Worm (Caenorhabditis elegans) whole organism, late embryonic: ENCODE measurements around the gene T16G12.12.

ENCODE experiments used
- ceh-19 ChIP-seq: fragments of 200-800 bp; sonication (Bioruptor generic); optimal IDR thresholded peaks from 2 replicates; lab custom pipeline; 2018; ENCODE audit warnings: mild to moderate bottlenecking, missing genetic modification characterization, missing compliant biosample characterization
- dve-1 ChIP-seq: sonication (generic microtip); optimal IDR thresholded peaks from 2 replicates; lab custom pipeline; 2017; ENCODE audit warnings: antibody characterized with exemption, mild to moderate bottlenecking, missing genetic modification characterization, missing compliant biosample characterization
- hlh-30 ChIP-seq: sonication (generic microtip); optimal IDR thresholded peaks from 2 replicates; lab custom pipeline; 2017; ENCODE audit warnings: antibody characterized with exemption, missing genetic modification characterization, missing compliant biosample characterization; ENCODE audit not compliant: insufficient read depth
- madf-2 ChIP-seq: sonication (generic microtip); optimal IDR thresholded peaks from 2 replicates; lab custom pipeline; 2017; ENCODE audit warnings: missing genetic modification characterization, missing compliant biosample characterization
- nhr-232 ChIP-seq: sonication (generic microtip); optimal IDR thresholded peaks from 2 replicates; lab custom pipeline; 2016; ENCODE audit warnings: missing genetic modification characterization, missing compliant biosample characterization
- pha-4 ChIP-seq: fragments of 150-350 bp; optimal IDR thresholded peaks from 2 replicates; lab custom pipeline; 2018; ENCODE audit warnings: missing biosample characterization, missing genetic modification reagents, missing genetic modification characterization
- pqm-1 ChIP-seq: sonication (generic microtip); optimal IDR thresholded peaks from 2 replicates; lab custom pipeline; 2016; ENCODE audit warnings: missing genetic modification characterization, missing compliant biosample characterization
- sox-4 ChIP-seq: sonication (generic microtip); optimal IDR thresholded peaks from 2 replicates; lab custom pipeline; 2017; ENCODE audit warnings: mild to moderate bottlenecking, missing genetic modification characterization, inconsistent platforms, missing compliant biosample characterization
- unc-3 ChIP-seq, 2 experiments: fragments of 200-800 bp in 1 of 2; sonication (Bioruptor generic) in 1 of 2; sonication (generic microtip) in 1 of 2; conservative IDR thresholded peaks in 1 of 2; optimal IDR thresholded peaks in 1 of 2; 2 replicates each; pipeline versions ENCODE4 v1.3.6 to Lab custom; 2016 to 2022; ENCODE audit warnings: missing compliant biosample characterization in 2 of 2, missing genetic modification characterization in 2 of 2, missing genetic modification reagents in 1 of 2
- unc-55 ChIP-seq: sonication (generic microtip); optimal IDR thresholded peaks from 2 replicates; lab custom pipeline; 2017; ENCODE audit warnings: missing biosample characterization, missing genetic modification reagents, missing genetic modification characterization
- unc-86 ChIP-seq: sonication (generic microtip); optimal IDR thresholded peaks from 2 replicates; lab custom pipeline; 2016; ENCODE audit warnings: missing genetic modification characterization, missing compliant biosample characterization

DNA sequence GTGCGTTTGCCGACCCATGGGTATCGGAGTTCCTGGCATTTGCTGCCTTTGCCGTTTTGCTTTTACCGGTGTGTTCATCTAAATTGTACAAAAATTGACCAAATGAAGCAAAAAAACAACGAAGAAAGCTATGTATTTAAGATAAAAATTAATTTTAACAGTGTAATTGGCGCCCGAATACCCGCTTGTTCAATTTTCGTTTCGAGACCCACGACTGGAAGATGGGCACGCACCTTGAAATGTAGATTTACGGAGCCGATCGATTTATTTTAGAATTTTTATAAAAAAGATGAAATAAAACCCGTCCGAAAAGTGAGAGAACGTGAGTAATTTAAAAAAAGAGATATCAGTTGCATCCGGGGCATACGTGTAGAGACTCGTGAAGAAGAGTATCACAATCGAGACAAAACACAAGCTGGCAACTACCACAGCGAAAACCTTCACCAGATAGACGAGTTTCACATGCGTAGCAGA is 35.1 kb downstream of the T16G12.12 start, which contains the start of gene hal-2:
- TF ChIP-seq madf-2 (tag; lab: Kevin White, UChicago) (no peak), ceh-19 (GFP tag; lab: Kevin White, UChicago) (no peak), unc-86 (tag; lab: Kevin White, UChicago) (no peak), nhr-232 (tag; lab: Kevin White, UChicago) (no peak), dve-1 (no peak), pqm-1 (tag; lab: Kevin White, UChicago) (no peak), sox-4 (tag; lab: Kevin White, UChicago) (no peak), unc-55 (no peak), hlh-30 (tag; lab: Kevin White, UChicago) (no peak), pha-4 (tag; lab: Kevin White, UChicago) (no peak), unc-3 (GFP tag; conservative IDR thresholded peaks at IDR 0.05; lab: Robert Waterston, UW) (no peak), unc-3 (tag; optimal IDR thresholded peaks at IDR 0.05; lab: Kevin White, UChicago) (no peak)
